Worm (Caenorhabditis elegans): ENCODE measurements around the gene nhr-182.

- TF ChIP-seq fkh-10 (GFP tag; optimal IDR thresholded peaks at IDR 0.05) (no peak), pqm-1 (tag; optimal IDR thresholded peaks at IDR 0.05) (no peak), hlh-30 (tag; optimal IDR thresholded peaks at IDR 0.05; ENCODE audit: insufficient read depth) (no peak), pha-4 (tag; optimal IDR thresholded peaks at IDR 0.05) (no peak)
Measured at ce11 chrV:2292240-2292639, 32.5 kb upstream of the nhr-182 start, which contains the start of gene nhr-115.

All from whole organism, late embryonic.